Fruit fly (Drosophila melanogaster) Kc167 (cell line): ENCODE measurements around the gene CG4789.

Source experiments
- Myc ChIP-seq: fragments of >200 bp; optimal IDR thresholded peaks from 2 replicates; lab custom pipeline; 2017; ENCODE audit warnings: missing external identifiers
- Sin3A ChIP-seq: fragments of >200 bp; optimal IDR thresholded peaks from 2 replicates; lab custom pipeline; 2018; ENCODE audit warnings: missing external identifiers
- h ChIP-seq: fragments of >200 bp; optimal IDR thresholded peaks from 3 replicates; lab custom pipeline; 2018; ENCODE audit warnings: missing external identifiers
- insv ChIP-seq: fragments of >200 bp; optimal IDR thresholded peaks from 3 replicates; lab custom pipeline; 2018; ENCODE audit warnings: missing external identifiers
- psq ChIP-seq: fragments of >200 bp; optimal IDR thresholded peaks from 2 replicates; lab custom pipeline; 2017; ENCODE audit warnings: missing external identifiers
- ttk ChIP-seq: sonication (Bioruptor generic); optimal IDR thresholded peaks from 2 replicates; lab custom pipeline; 2017; ENCODE audit warnings: missing external identifiers

Gene CG4789

DNA sequence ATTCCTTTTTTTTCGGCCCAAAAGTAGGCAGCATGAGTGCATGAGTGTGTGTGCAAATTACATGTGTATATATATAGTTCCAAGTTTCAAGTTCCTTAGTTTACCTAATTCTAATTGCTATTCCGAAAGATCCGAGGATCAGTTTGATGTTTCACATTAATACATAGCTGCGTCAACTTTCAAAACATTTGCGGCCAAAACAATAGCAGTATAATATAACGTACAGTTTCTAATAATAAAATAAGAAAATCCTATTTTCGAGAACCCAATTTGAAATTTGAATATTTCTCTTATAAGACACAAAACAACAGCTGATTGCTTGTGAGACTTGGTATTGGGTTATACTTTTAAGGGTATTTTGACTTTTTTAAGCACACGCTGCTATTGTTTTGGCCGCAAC, 38.3 kb downstream of the CG4789 start:
- TF ChIP-seq psq (lab: Kevin White, UChicago) (no peak), Sin3A (lab: Kevin White, UChicago) (no peak), ttk (no peak), Myc (lab: Kevin White, UChicago) (no peak), h (no peak), insv (lab: Kevin White, UChicago) (no peak)

DNA sequence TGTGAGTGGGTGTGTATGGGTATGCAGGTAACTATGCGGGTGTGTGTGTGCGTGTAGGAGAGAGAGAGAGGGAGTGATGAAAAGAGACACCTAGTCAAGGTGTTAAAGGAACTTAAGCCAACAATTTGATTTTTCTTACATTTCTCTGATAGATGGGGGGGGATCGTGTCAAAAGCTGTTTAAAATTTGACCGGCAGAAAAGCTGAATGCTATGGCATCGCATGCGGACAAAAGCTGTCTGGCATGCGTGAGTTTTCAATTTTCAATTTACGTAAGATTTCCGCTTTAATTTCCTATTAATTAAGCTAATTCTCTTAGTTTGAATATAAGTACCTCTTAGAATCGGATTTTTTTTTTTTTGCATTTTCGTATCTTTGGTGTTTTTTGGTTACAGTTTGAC, 39.2 kb downstream of the CG4789 start:
- no peak for TF ChIP-seq Myc (lab: Kevin White, UChicago)
- TF ChIP-seq Sin3A (lab: Kevin White, UChicago), result no peak
- TF ChIP-seq psq (lab: Kevin White, UChicago), result no peak
- TF ChIP-seq ttk, result no peak
- no peak for TF ChIP-seq h
- no peak for TF ChIP-seq insv (lab: Kevin White, UChicago)

DNA sequence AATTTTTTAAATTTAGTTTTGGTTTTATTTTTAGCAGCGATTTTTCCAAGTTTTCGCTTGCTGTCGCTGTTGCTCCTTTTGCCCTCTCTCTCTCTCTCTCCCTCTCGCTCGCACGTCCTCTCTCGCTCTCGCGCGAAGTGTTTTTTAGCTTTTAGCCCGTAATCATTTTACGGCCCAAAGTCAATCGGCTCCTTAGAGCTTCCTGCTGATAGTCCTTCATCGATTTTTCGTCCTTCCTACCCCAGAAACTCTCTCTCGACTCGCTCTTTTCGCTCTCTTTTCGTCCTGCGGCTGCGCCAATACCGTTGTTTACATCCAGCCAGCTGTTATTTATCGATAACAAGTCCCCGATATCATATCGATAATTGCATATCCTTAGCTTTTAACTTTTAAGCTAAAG, 43.6 kb downstream of the CG4789 start, which contains the start of gene RSG7:
TSS of gene RSG7 (minus strand) at position 139 of the 400 bp plus-strand sequence.
- TF ChIP-seq insv (lab: Kevin White, UChicago), result no peak
- no peak for TF ChIP-seq h
- TF ChIP-seq psq (lab: Kevin White, UChicago), result no peak
- no peak for TF ChIP-seq Sin3A (lab: Kevin White, UChicago)
- TF ChIP-seq ttk, result no peak
- TF ChIP-seq Myc (lab: Kevin White, UChicago), result no peak

DNA sequence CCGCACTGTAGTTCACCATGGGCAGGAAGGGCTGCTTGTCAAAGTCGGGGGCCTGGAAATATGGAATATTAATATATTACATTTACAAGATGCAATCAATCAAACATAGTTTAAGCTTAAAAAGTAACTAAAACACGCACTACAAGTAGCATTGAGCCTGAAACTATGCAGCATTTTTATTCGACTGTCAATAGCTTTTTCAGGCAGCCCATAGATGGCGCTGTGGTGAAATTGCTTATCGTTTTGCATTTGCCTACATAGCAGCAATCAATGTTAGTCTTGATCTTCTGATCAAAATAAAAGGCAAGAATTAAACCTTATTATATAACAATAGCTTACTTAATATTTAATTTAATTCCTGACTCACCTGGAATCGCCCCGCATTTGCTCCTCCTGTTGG, 45.8 kb downstream of the CG4789 start:
- TF ChIP-seq h, result no peak
- TF ChIP-seq psq (lab: Kevin White, UChicago), result no peak
- TF ChIP-seq insv (lab: Kevin White, UChicago), result no peak
- TF ChIP-seq Sin3A (lab: Kevin White, UChicago), result no peak
- TF ChIP-seq Myc (lab: Kevin White, UChicago), result no peak

DNA sequence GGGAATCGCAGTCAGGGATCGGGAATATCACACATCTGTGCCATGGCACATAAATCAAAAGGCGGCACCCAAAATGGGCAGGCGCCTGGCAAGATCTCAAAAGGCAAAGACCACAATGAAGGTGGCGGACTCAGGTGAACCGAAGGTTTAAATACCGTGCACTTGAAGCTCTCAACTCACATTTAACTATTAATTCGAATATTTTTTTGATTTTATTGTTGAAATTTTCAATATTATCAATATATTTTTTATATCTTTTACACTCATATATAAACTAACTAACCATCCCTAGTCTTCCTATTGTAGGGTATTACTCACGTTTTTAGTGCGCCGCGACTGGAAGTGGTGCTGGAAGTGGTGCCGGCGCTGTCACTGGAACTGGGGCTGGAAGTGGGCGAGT, 48.2 kb downstream of the CG4789 start:
- TF ChIP-seq Myc (lab: Kevin White, UChicago) (no peak), ttk (no peak), h (no peak), Sin3A (lab: Kevin White, UChicago) (no peak), insv (lab: Kevin White, UChicago) (no peak), psq (lab: Kevin White, UChicago) (no peak)

DNA sequence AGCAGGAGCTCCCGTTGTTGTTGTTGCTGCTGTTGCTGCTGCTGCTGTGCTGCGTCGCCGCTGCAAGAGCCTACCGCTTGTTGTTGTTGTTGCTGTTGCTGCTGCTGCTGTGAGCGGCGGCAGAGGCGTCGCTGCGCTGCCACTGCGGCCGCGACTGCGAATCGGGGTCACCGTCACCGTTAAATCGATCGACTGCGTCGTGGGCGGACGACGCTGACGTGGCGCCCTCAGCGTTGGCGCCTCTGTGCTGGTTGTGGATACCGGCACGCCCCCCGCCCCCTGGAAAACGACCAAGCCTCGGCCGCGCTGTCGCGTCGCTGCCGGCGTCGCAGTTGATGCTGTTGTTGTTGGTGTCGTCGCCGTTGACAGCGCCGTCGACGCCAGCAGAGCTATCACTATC, 48.8 kb downstream of the CG4789 start:
- TF ChIP-seq Myc (lab: Kevin White, UChicago) (no peak), psq (lab: Kevin White, UChicago) (no peak), Sin3A (lab: Kevin White, UChicago) (no peak), h (no peak), ttk (no peak), insv (lab: Kevin White, UChicago) (no peak)
